Fruit fly (Drosophila melanogaster) whole organism, embryonic: Measurements from ENCODE around the gene CG46462.

Experiments used
- Asciz ChIP-seq: fragments of 200-800 bp; sonication (Bioruptor generic); optimal IDR thresholded peaks from 2 replicates; lab custom pipeline; 2017; ENCODE audit warnings: missing biosample characterization, mild to moderate bottlenecking, missing genetic modification characterization, missing genetic modification reagents
- BtbVII ChIP-seq: fragments of 200-800 bp; sonication (Bioruptor generic); optimal IDR thresholded peaks from 3 replicates; lab custom pipeline; 2017; ENCODE audit warnings: missing biosample characterization, mild to moderate bottlenecking, missing genetic modification characterization
- CG1024 ChIP-seq: fragments of 200-800 bp; sonication (Bioruptor generic); IDR thresholded peaks from 2 replicates; pipeline ENCODE4 v1.3.6; 2022; ENCODE audit warnings: missing biosample characterization, missing genetic modification characterization
- CG10543 ChIP-seq: fragments of 200-800 bp; sonication (Bioruptor generic); optimal IDR thresholded peaks from 3 replicates; lab custom pipeline; 2017; ENCODE audit warnings: missing biosample characterization, mild to moderate bottlenecking, missing genetic modification characterization, moderate library complexity
- CG11093 ChIP-seq: fragments of 200-800 bp; sonication (Bioruptor generic); IDR thresholded peaks from 3 replicates; pipeline ENCODE4 v1.3.6; 2022; ENCODE audit warnings: missing biosample characterization, missing genetic modification characterization
- CG12071 ChIP-seq: fragments of 200-800 bp; sonication (Bioruptor generic); optimal IDR thresholded peaks from 3 replicates; lab custom pipeline; 2018; ENCODE audit warnings: missing biosample characterization, mild to moderate bottlenecking, missing genetic modification characterization
- CG12299 ChIP-seq: fragments of 200-800 bp; sonication (Bioruptor generic); optimal IDR thresholded peaks from 2 replicates; lab custom pipeline; 2018; ENCODE audit warnings: missing biosample characterization, mild to moderate bottlenecking, missing genetic modification characterization
- CG13424 ChIP-seq: fragments of 200-800 bp; sonication (Bioruptor generic); optimal IDR thresholded peaks from 2 replicates; lab custom pipeline; 2019; ENCODE audit warnings: missing biosample characterization, mild to moderate bottlenecking, missing genetic modification characterization, moderate library complexity
- CG16813 ChIP-seq: fragments of 200-800 bp; sonication (Bioruptor generic); IDR thresholded peaks from 3 replicates; pipeline ENCODE4 v1.3.6; 2022; ENCODE audit warnings: missing biosample characterization, missing genetic modification characterization; ENCODE audit not compliant: partially characterized antibody
- CG17385 ChIP-seq: fragments of 200-800 bp; sonication (Bioruptor generic); optimal IDR thresholded peaks from 3 replicates; lab custom pipeline; 2018; ENCODE audit warnings: missing biosample characterization, mild to moderate bottlenecking, missing genetic modification characterization
- CG2116 ChIP-seq: fragments of 200-800 bp; sonication (Bioruptor generic); optimal IDR thresholded peaks from 3 replicates; lab custom pipeline; 2018; ENCODE audit warnings: missing biosample characterization, mild to moderate bottlenecking, missing genetic modification characterization
- CG31365 ChIP-seq: fragments of 200-800 bp; sonication (Bioruptor generic); optimal IDR thresholded peaks from 2 replicates; lab custom pipeline; 2018; ENCODE audit warnings: missing biosample characterization, mild to moderate bottlenecking, missing genetic modification characterization
- CG31388 ChIP-seq: fragments of 200-800 bp; sonication (Bioruptor generic); optimal IDR thresholded peaks from 2 replicates; lab custom pipeline; 2016; ENCODE audit warnings: missing biosample characterization, missing genetic modification characterization
- CG31441 ChIP-seq: fragments of 200-800 bp; sonication (Bioruptor generic); IDR thresholded peaks from 2 replicates; pipeline ENCODE4 v1.3.6; 2022; ENCODE audit warnings: missing biosample characterization, missing genetic modification characterization
- CG3838 ChIP-seq: fragments of 200-800 bp; sonication (Bioruptor generic); optimal IDR thresholded peaks from 3 replicates; lab custom pipeline; 2016; ENCODE audit warnings: missing biosample characterization, missing genetic modification characterization
- CG4282 ChIP-seq: fragments of 200-800 bp; sonication (Bioruptor generic); optimal IDR thresholded peaks from 2 replicates; lab custom pipeline; 2016; ENCODE audit warnings: missing biosample characterization, missing genetic modification characterization
- CG6175 ChIP-seq: fragments of 200-800 bp; sonication (Bioruptor generic); IDR thresholded peaks from 3 replicates; pipeline ENCODE4 v1.3.6; 2022; ENCODE audit warnings: missing biosample characterization, missing genetic modification characterization
- CG6854 ChIP-seq: fragments of 200-800 bp; sonication (Bioruptor generic); optimal IDR thresholded peaks from 3 replicates; lab custom pipeline; 2017; ENCODE audit warnings: missing biosample characterization, mild to moderate bottlenecking, missing genetic modification characterization
- CG7839 ChIP-seq: fragments of 200-800 bp; sonication (Bioruptor generic); optimal IDR thresholded peaks from 3 replicates; lab custom pipeline; 2018; ENCODE audit warnings: missing biosample characterization, mild to moderate bottlenecking, missing genetic modification characterization, moderate library complexity
- CG7928 ChIP-seq: fragments of 200-800 bp; sonication (Bioruptor generic); optimal IDR thresholded peaks from 2 replicates; lab custom pipeline; 2017; ENCODE audit warnings: missing biosample characterization, mild to moderate bottlenecking, missing genetic modification characterization
- CkIIα-i1 ChIP-seq: fragments of 200-800 bp; sonication (Bioruptor generic); IDR thresholded peaks from 2 replicates; pipeline ENCODE4 v1.3.6; 2022; ENCODE audit warnings: missing biosample characterization, missing genetic modification characterization
- D ChIP-seq, 2 experiments: fragments of 200-800 bp in 1 of 2; fragments of >200 bp in 1 of 2; sonication (Bioruptor generic) in 1 of 2; optimal IDR thresholded peaks; 2 replicates in 1 of 2; 3 replicates in 1 of 2; lab custom pipeline; 2017; ENCODE audit warnings: mild to moderate bottlenecking in 1 of 2, missing biosample characterization in 1 of 2, missing genetic modification characterization in 1 of 2, missing genetic modification reagents in 1 of 2
- Dad ChIP-seq: fragments of 200-800 bp; sonication (Bioruptor generic); optimal IDR thresholded peaks from 3 replicates; lab custom pipeline; 2016; ENCODE audit warnings: missing biosample characterization, missing genetic modification characterization
- Drgx ChIP-seq: fragments of 200-800 bp; sonication (Bioruptor generic); IDR thresholded peaks from 2 replicates; pipeline ENCODE4 v1.3.6; 2022; ENCODE audit warnings: missing biosample characterization, missing genetic modification characterization
- Fer2 ChIP-seq: fragments of 200-800 bp; sonication (Bioruptor generic); optimal IDR thresholded peaks from 2 replicates; lab custom pipeline; 2018; ENCODE audit warnings: missing biosample characterization, mild to moderate bottlenecking, missing genetic modification characterization, moderate library complexity
- HLHmδ ChIP-seq: fragments of 200-800 bp; sonication (Bioruptor generic); optimal IDR thresholded peaks from 2 replicates; lab custom pipeline; 2018; ENCODE audit warnings: missing biosample characterization, mild to moderate bottlenecking, missing genetic modification characterization, moderate library complexity
- Hr78 ChIP-seq, 2 experiments: fragments of 200-800 bp in 1 of 2; fragments of >200 bp in 1 of 2; sonication (Bioruptor generic) in 1 of 2; optimal IDR thresholded peaks; 2 replicates each; lab custom pipeline; 2017 to 2019; ENCODE audit warnings: missing biosample characterization in 2 of 2, missing genetic modification characterization in 2 of 2, mild to moderate bottlenecking in 1 of 2, moderate library complexity in 1 of 2
- Hsf ChIP-seq: fragments of 200-800 bp; sonication (Bioruptor generic); optimal IDR thresholded peaks from 3 replicates; lab custom pipeline; 2016; ENCODE audit warnings: missing biosample characterization, missing genetic modification characterization
- Poxn ChIP-seq: fragments of 200-800 bp; sonication (Bioruptor generic); IDR thresholded peaks from 2 replicates; pipeline ENCODE4 v1.3.6; 2022; ENCODE audit warnings: missing biosample characterization, missing genetic modification characterization
- Rx ChIP-seq: fragments of 200-800 bp; sonication (Bioruptor generic); IDR thresholded peaks from 2 replicates; pipeline ENCODE4 v1.3.6; 2022; ENCODE audit warnings: missing biosample characterization, missing genetic modification characterization
- Trl ChIP-seq, 3 experiments: fragments of >200 bp in 2 of 3; fragments of 200-800 bp in 1 of 3; sonication (Bioruptor generic) in 1 of 3; optimal IDR thresholded peaks; 2 replicates in 1 of 3; 3 replicates in 2 of 3; lab custom pipeline; 2016 to 2017; ENCODE audit warnings: missing biosample characterization in 1 of 3, missing genetic modification characterization in 1 of 3
- abd-A ChIP-seq: fragments of 200-800 bp; sonication (Bioruptor generic); optimal IDR thresholded peaks from 3 replicates; lab custom pipeline; 2019; ENCODE audit warnings: missing biosample characterization, mild to moderate bottlenecking, missing genetic modification characterization, moderate library complexity
- ac ChIP-seq: fragments of 200-800 bp; sonication (Bioruptor generic); optimal IDR thresholded peaks from 3 replicates; lab custom pipeline; 2017; ENCODE audit warnings: missing biosample characterization, mild to moderate bottlenecking, missing genetic modification characterization
- al ChIP-seq: fragments of 200-800 bp; sonication (Bioruptor generic); IDR thresholded peaks from 2 replicates; pipeline ENCODE4 v1.3.6; 2022; ENCODE audit warnings: missing biosample characterization, missing genetic modification characterization
- bcd ChIP-seq: fragments of 200-800 bp; sonication (Bioruptor generic); optimal IDR thresholded peaks from 2 replicates; lab custom pipeline; 2017; ENCODE audit warnings: missing biosample characterization, mild to moderate bottlenecking, missing genetic modification characterization
- bowl ChIP-seq: fragments of 200-800 bp; sonication (Bioruptor generic); IDR thresholded peaks from 2 replicates; pipeline ENCODE4 v1.3.6; 2022; ENCODE audit warnings: missing biosample characterization, missing genetic modification characterization
- da ChIP-seq: fragments of 200-800 bp; sonication (Bioruptor generic); optimal IDR thresholded peaks from 2 replicates; lab custom pipeline; 2016; ENCODE audit warnings: missing biosample characterization, missing genetic modification characterization
- exex ChIP-seq: fragments of 200-800 bp; sonication (Bioruptor generic); optimal IDR thresholded peaks from 4 replicates; lab custom pipeline; 2018; ENCODE audit warnings: missing biosample characterization, mild to moderate bottlenecking, missing genetic modification characterization, moderate library complexity
- hb ChIP-seq: fragments of 200-800 bp; sonication (Bioruptor generic); IDR thresholded peaks from 3 replicates; pipeline ENCODE4 v1.3.6; 2022; ENCODE audit warnings: missing biosample characterization, missing genetic modification characterization; ENCODE audit not compliant: partially characterized antibody
- maf-S ChIP-seq: fragments of 200-800 bp; sonication (Bioruptor generic); optimal IDR thresholded peaks from 2 replicates; lab custom pipeline; 2016; ENCODE audit warnings: missing biosample characterization, missing genetic modification characterization
- psq ChIP-seq: fragments of 200-800 bp; sonication (Bioruptor generic); optimal IDR thresholded peaks from 2 replicates; lab custom pipeline; 2017; ENCODE audit warnings: missing biosample characterization, missing genetic modification characterization
- ro ChIP-seq: fragments of 200-800 bp; sonication (Bioruptor generic); IDR thresholded peaks from 2 replicates; pipeline ENCODE4 v1.3.6; 2022; ENCODE audit warnings: missing biosample characterization, missing genetic modification characterization
- sc ChIP-seq, 3 experiments: fragments of >200 bp in 2 of 3; fragments of 200-800 bp in 1 of 3; sonication (Bioruptor generic) in 1 of 3; optimal IDR thresholded peaks; 2 replicates in 2 of 3; 3 replicates in 1 of 3; lab custom pipeline; 2017; ENCODE audit warnings: mild to moderate bottlenecking in 1 of 3, missing biosample characterization in 1 of 3, missing genetic modification characterization in 1 of 3, missing genetic modification reagents in 1 of 3
- shn ChIP-seq: fragments of 200-800 bp; sonication (Bioruptor generic); optimal IDR thresholded peaks from 3 replicates; lab custom pipeline; 2016; ENCODE audit warnings: missing biosample characterization, missing genetic modification characterization
- slp2 ChIP-seq: fragments of 200-800 bp; sonication (Bioruptor generic); optimal IDR thresholded peaks from 2 replicates; lab custom pipeline; 2016; ENCODE audit warnings: missing biosample characterization, missing genetic modification characterization
- sqz ChIP-seq: fragments of 200-800 bp; sonication (Bioruptor generic); optimal IDR thresholded peaks from 3 replicates; lab custom pipeline; 2018; ENCODE audit warnings: missing biosample characterization, mild to moderate bottlenecking, missing genetic modification characterization
- ssp ChIP-seq: fragments of 200-800 bp; sonication (Bioruptor generic); IDR thresholded peaks from 2 replicates; pipeline ENCODE4 v1.3.6; 2022; ENCODE audit warnings: missing biosample characterization, missing genetic modification characterization
- tx ChIP-seq: fragments of 200-800 bp; sonication (Bioruptor generic); optimal IDR thresholded peaks from 2 replicates; lab custom pipeline; 2016; ENCODE audit warnings: missing biosample characterization, missing genetic modification characterization
- unc-4 ChIP-seq: fragments of 200-800 bp; sonication (Bioruptor generic); IDR thresholded peaks from 2 replicates; pipeline ENCODE4 v1.3.6; 2022; ENCODE audit warnings: missing biosample characterization, missing genetic modification characterization; ENCODE audit not compliant: partially characterized antibody
- unpg ChIP-seq: fragments of 200-800 bp; sonication (Bioruptor generic); optimal IDR thresholded peaks from 3 replicates; lab custom pipeline; 2018; ENCODE audit warnings: missing biosample characterization, mild to moderate bottlenecking, missing genetic modification characterization, moderate library complexity

Gene CG46462

dm6 chr3L:19895556-19895995, 35.9 kb upstream of the CG46462 start (continued):
- TF ChIP-seq abd-A (tag; lab: Kevin White, UChicago) (no peak), CG7928 (GFP tag; lab: Kevin White, UChicago) (no peak), CG7839 (tag; lab: Kevin White, UChicago) (no peak), CG3838 (GFP tag; lab: Kevin White, UChicago) (no peak), bcd (no peak), CG12299 (no peak), CG31388 (GFP tag; lab: Kevin White, UChicago) (no peak), ac (GFP tag; lab: Kevin White, UChicago) (peak; percentile 34), CG12071 (no peak), psq (GFP tag; lab: Kevin White, UChicago) (no peak), CG31441 (no peak), ssp (no peak), Hsf (no peak), al (no peak), CG4282 (GFP tag; lab: Kevin White, UChicago) (no peak), Rx (GFP tag; lab: Robert Waterston, UW) (no peak), tx (GFP tag; lab: Kevin White, UChicago) (no peak), exex (tag; lab: Kevin White, UChicago) (no peak), da (GFP tag; lab: Kevin White, UChicago) (peak; percentile 32), Hr78 (GFP tag; optimal IDR thresholded peaks at IDR 0.05; lab: Kevin White, UChicago) (peak in 1 of 2 experiments; percentile 92), bowl (GFP tag; lab: Robert Waterston, UW) (no peak), CG11093 (GFP tag; lab: Robert Waterston, UW) (no peak), CG10543 (peak; percentile 36), HLHmδ (GFP tag; lab: Kevin White, UChicago) (no peak), BtbVII (peak; percentile 21), sqz (GFP tag; lab: Kevin White, UChicago) (no peak), Trl (optimal IDR thresholded peaks at IDR 0.05; lab: Kevin White, UChicago) (peak; percentile 73 to 94), Trl (GFP tag; optimal IDR thresholded peaks at IDR 0.05; lab: Kevin White, UChicago) (peak; percentile 24), CG13424 (no peak), sc (optimal IDR thresholded peaks at IDR 0.05; lab: Kevin White, UChicago) (no peak), sc (GFP tag; optimal IDR thresholded peaks at IDR 0.05; lab: Kevin White, UChicago) (no peak), CG6854 (peak; percentile 18), D (optimal IDR thresholded peaks at IDR 0.05; lab: Kevin White, UChicago) (peak; percentile 52), D (GFP tag; optimal IDR thresholded peaks at IDR 0.05; lab: Kevin White, UChicago) (no peak), hb (GFP tag; lab: Robert Waterston, UW) (no peak), CG31365 (peak; percentile 3), CG1024 (GFP tag; lab: Robert Waterston, UW) (no peak), unpg (GFP tag; lab: Kevin White, UChicago) (no peak), CG2116 (GFP tag; lab: Kevin White, UChicago) (peak; percentile 11), CG6175 (GFP tag; lab: Robert Waterston, UW) (peak; percentile 10; the same call in 1 of the 3 replicates), slp2 (no peak), unc-4 (GFP tag; lab: Robert Waterston, UW) (no peak), CG16813 (GFP tag; lab: Robert Waterston, UW) (no peak), shn (no peak), Asciz (GFP tag; lab: Kevin White, UChicago) (no peak), ro (GFP tag; lab: Robert Waterston, UW) (no peak), CkIIα-i1 (GFP tag; lab: Robert Waterston, UW) (no peak), Fer2 (tag; lab: Kevin White, UChicago) (no peak), maf-S (GFP tag; lab: Kevin White, UChicago) (no peak), Dad (GFP tag; lab: Kevin White, UChicago) (no peak), CG17385 (peak; percentile 19), Poxn (GFP tag; lab: Robert Waterston, UW) (no peak), Drgx (peak; percentile 64)
